ENCODE assay signal across 1 fruit fly cellular context in the genomic region with DNA sequence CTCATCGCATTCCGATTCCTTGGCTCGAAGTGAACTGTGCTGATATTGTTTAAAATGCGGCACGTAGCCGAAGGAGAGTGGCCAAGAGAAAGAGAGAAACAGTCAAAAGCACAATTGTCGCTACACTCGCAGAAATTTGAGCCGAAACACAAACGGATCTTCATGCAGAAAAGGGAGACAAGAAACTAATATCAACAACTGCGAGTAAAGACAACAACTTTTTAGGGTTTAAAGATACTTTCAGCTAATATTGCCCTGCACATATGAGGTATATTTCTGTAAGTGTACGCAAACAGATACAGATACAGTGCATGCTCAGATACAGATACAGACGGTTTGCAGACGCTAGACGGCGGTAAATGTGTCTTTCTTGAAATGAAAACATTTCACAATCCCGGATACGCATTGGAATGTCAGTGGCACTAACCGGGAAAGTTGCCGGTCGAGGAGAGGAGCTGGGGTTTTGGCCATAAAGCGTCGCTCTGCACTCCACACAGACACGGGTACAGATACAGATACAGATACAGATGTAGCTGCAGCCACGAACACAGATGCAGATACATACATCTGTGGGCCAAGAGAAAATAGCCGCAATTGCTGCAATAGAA.
TF ChIP-seq lines count a peak whose summit lies in the region.

No protein-coding gene starts in this region.

TF ChIP-seq in whole organism, embryonic, 481 proteins besides CTCF, POLR2A, EP300 and RAD21 (continued from another document and continues in another):
- TF ChIP-seq CG10274 (GFP tag; optimal IDR thresholded peaks at IDR 0.05; lab: Kevin White, UChicago) (peak; percentile 58), CG8924 (tag; optimal IDR thresholded peaks at IDR 0.05; lab: Kevin White, UChicago) (peak; percentile 83), mld (GFP tag; IDR thresholded peaks at IDR 0.05; lab: Robert Waterston, UW; ENCODE audit: partially characterized antibody) (no peak), gcm2 (GFP tag; optimal IDR thresholded peaks at IDR 0.05; lab: Kevin White, UChicago) (peak; percentile 84), crol (GFP tag; IDR thresholded peaks at IDR 0.05; lab: Robert Waterston, UW) (peak; percentile 24; the same call in 1 of the 2 replicates), CG3726 (GFP tag; IDR thresholded peaks at IDR 0.05; lab: Robert Waterston, UW) (0 out of 3 replicates have a peak, but pooled peaks have one; percentile 59), CG15601 (tag; optimal IDR thresholded peaks at IDR 0.05; lab: Kevin White, UChicago) (peak; percentile 78), CG4328 (GFP tag; optimal IDR thresholded peaks at IDR 0.05; lab: Kevin White, UChicago) (peak; percentile 73), tna (GFP tag; IDR thresholded peaks at IDR 0.05; lab: Robert Waterston, UW; ENCODE audit: partially characterized antibody) (no peak), CoRest (tag; optimal IDR thresholded peaks at IDR 0.05; lab: Kevin White, UChicago) (peak; percentile 81), CG17328 (GFP tag; IDR thresholded peaks at IDR 0.05; lab: Robert Waterston, UW) (peak; percentile 92), ro (GFP tag; IDR thresholded peaks at IDR 0.05; lab: Robert Waterston, UW) (peak; percentile 65), CG13894 (tag; optimal IDR thresholded peaks at IDR 0.05; lab: Kevin White, UChicago) (no peak), wek (GFP tag; optimal IDR thresholded peaks at IDR 0.05; lab: Kevin White, UChicago) (peak; percentile 69), Sox102F (GFP tag; optimal IDR thresholded peaks at IDR 0.05; lab: Kevin White, UChicago) (peak; percentile 95), CG7357 (GFP tag; IDR thresholded peaks at IDR 0.05; lab: Robert Waterston, UW) (peak; percentile 73; the same call in 2 of the 3 replicates), CG9215 (GFP tag; IDR thresholded peaks at IDR 0.05; lab: Robert Waterston, UW) (peak; percentile 60; the same call in 1 of the 2 replicates), tap (tag; optimal IDR thresholded peaks at IDR 0.05; lab: Kevin White, UChicago) (peak; percentile 83), CG9609 (GFP tag; optimal IDR thresholded peaks at IDR 0.05; lab: Kevin White, UChicago) (peak; percentile 88), disco-r (GFP tag; optimal IDR thresholded peaks at IDR 0.05; lab: Kevin White, UChicago) (peak; percentile 75), ATbp (GFP tag; optimal IDR thresholded peaks at IDR 0.05; lab: Kevin White, UChicago) (peak; percentile 93), Fer3 (tag; optimal IDR thresholded peaks at IDR 0.05; lab: Kevin White, UChicago) (peak; percentile 74), CG16863 (GFP tag; optimal IDR thresholded peaks at IDR 0.05; lab: Kevin White, UChicago) (peak; percentile 91), inv (GFP tag; IDR thresholded peaks at IDR 0.05; lab: Robert Waterston, UW; ENCODE audit: partially characterized antibody) (no peak), CG7786 (GFP tag; optimal IDR thresholded peaks at IDR 0.05; lab: Kevin White, UChicago) (peak; percentile 87), onecut (GFP tag; IDR thresholded peaks at IDR 0.05; lab: Robert Waterston, UW) (peak; percentile 79), crp (GFP tag; optimal IDR thresholded peaks at IDR 0.05; lab: Kevin White, UChicago) (peak in 1 of 2 experiments; percentile 42), klu (GFP tag; IDR thresholded peaks at IDR 0.05; lab: Robert Waterston, UW) (peak; percentile 55), CG12769 (tag; optimal IDR thresholded peaks at IDR 0.05; lab: Kevin White, UChicago) (peak; percentile 89), Jarid2 (GFP tag; optimal IDR thresholded peaks at IDR 0.05; lab: Kevin White, UChicago) (peak; percentile 65), en (GFP tag; optimal IDR thresholded peaks at IDR 0.05; lab: Kevin White, UChicago) (peak; percentile 86), grau (tag; optimal IDR thresholded peaks at IDR 0.05; lab: Kevin White, UChicago) (peak; percentile 82), dan (GFP tag; IDR thresholded peaks at IDR 0.05; lab: Robert Waterston, UW) (no peak; the same call in 1 of the 2 replicates), Med (GFP tag; lab: Kevin White, UChicago) (peak; percentile 98), CG1602 (GFP tag; optimal IDR thresholded peaks at IDR 0.05; lab: Kevin White, UChicago) (peak; percentile 82), gcm (GFP tag; optimal IDR thresholded peaks at IDR 0.05; lab: Kevin White, UChicago) (peak; percentile 84), BtbVII (GFP tag; optimal IDR thresholded peaks at IDR 0.05; lab: Kevin White, UChicago) (peak; percentile 55), Chrac-16 (GFP tag; optimal IDR thresholded peaks at IDR 0.05; lab: Kevin White, UChicago) (peak; percentile 83), so (GFP tag; IDR thresholded peaks at IDR 0.05; lab: Robert Waterston, UW) (peak; percentile 91), dysf (GFP tag; IDR thresholded peaks at IDR 0.05; lab: Robert Waterston, UW) (peak; percentile 86), Side (GFP tag; optimal IDR thresholded peaks at IDR 0.05; lab: Kevin White, UChicago) (peak; percentile 87), exex (tag; optimal IDR thresholded peaks at IDR 0.05; lab: Kevin White, UChicago) (peak; percentile 14), NC2β (GFP tag; optimal IDR thresholded peaks at IDR 0.05; lab: Kevin White, UChicago) (peak; percentile 84), HLH3B (GFP tag; IDR thresholded peaks at IDR 0.05; lab: Robert Waterston, UW) (peak; percentile 91), E2f1 (GFP tag; IDR thresholded peaks at IDR 0.05; lab: Robert Waterston, UW) (peak; percentile 82), Spps (tag; optimal IDR thresholded peaks at IDR 0.05; lab: Kevin White, UChicago) (peak; percentile 56), dati (GFP tag; IDR thresholded peaks at IDR 0.05; lab: Robert Waterston, UW) (peak; percentile 88), D (optimal IDR thresholded peaks at IDR 0.05; lab: Kevin White, UChicago) (no peak), D (GFP tag; optimal IDR thresholded peaks at IDR 0.05; lab: Kevin White, UChicago) (peak; percentile 89), CG5953 (GFP tag; IDR thresholded peaks at IDR 0.05; lab: Robert Waterston, UW) (peak; percentile 92), Dfd (GFP tag; optimal IDR thresholded peaks at IDR 0.05; lab: Kevin White, UChicago) (no peak), CG17568 (GFP tag; optimal IDR thresholded peaks at IDR 0.05; lab: Kevin White, UChicago) (peak; percentile 69), slp2 (GFP tag; optimal IDR thresholded peaks at IDR 0.05; lab: Kevin White, UChicago) (peak; percentile 88), chn (GFP tag; optimal IDR thresholded peaks at IDR 0.05; lab: Kevin White, UChicago) (peak; percentile 91), CG12071 (GFP tag; optimal IDR thresholded peaks at IDR 0.05; lab: Kevin White, UChicago) (peak; percentile 90), z (GFP tag; IDR thresholded peaks at IDR 0.05; lab: Robert Waterston, UW) (peak; percentile 77), CG2116 (GFP tag; optimal IDR thresholded peaks at IDR 0.05; lab: Kevin White, UChicago) (peak; percentile 46), CG4360 (GFP tag; IDR thresholded peaks at IDR 0.05; lab: Robert Waterston, UW) (peak; percentile 73), Ptx1 (GFP tag; IDR thresholded peaks at IDR 0.05; lab: Robert Waterston, UW) (peak; percentile 92), insv (GFP tag; optimal IDR thresholded peaks at IDR 0.05; lab: Kevin White, UChicago) (no peak), CG15514 (GFP tag; optimal IDR thresholded peaks at IDR 0.05; lab: Kevin White, UChicago) (peak; percentile 50), CG14965 (GFP tag; optimal IDR thresholded peaks at IDR 0.05; lab: Kevin White, UChicago; ENCODE audit: borderline replicate concordance) (peak; percentile 60), phol (tag; optimal IDR thresholded peaks at IDR 0.05; lab: Kevin White, UChicago) (peak; percentile 89), Ets97D (GFP tag; optimal IDR thresholded peaks at IDR 0.05; lab: Kevin White, UChicago) (peak; percentile 64), Lim3 (GFP tag; IDR thresholded peaks at IDR 0.05; lab: Robert Waterston, UW) (peak; percentile 63; the same call in 1 of the 2 replicates), Hr78 (GFP tag; optimal IDR thresholded peaks at IDR 0.05; lab: Kevin White, UChicago) (peak in 1 of 2 experiments; percentile 60), jing (GFP tag; optimal IDR thresholded peaks at IDR 0.05; lab: Kevin White, UChicago) (peak; percentile 87), cg (GFP tag; optimal IDR thresholded peaks at IDR 0.05; lab: Kevin White, UChicago) (peak; percentile 62), Nf-YB (GFP tag; optimal IDR thresholded peaks at IDR 0.05; lab: Kevin White, UChicago) (peak; percentile 58), jumu (GFP tag; optimal IDR thresholded peaks at IDR 0.05; lab: Kevin White, UChicago) (peak; percentile 88), emc (GFP tag; optimal IDR thresholded peaks at IDR 0.05; lab: Kevin White, UChicago) (peak; percentile 47), trem (tag; optimal IDR thresholded peaks at IDR 0.05; lab: Kevin White, UChicago) (peak; percentile 72), bbx (GFP tag; IDR thresholded peaks at IDR 0.05; lab: Robert Waterston, UW; ENCODE audit: partially characterized antibody) (0 out of 2 replicates have a peak, but pooled peaks have one; percentile 37), CG17361 (GFP tag; IDR thresholded peaks at IDR 0.05; lab: Robert Waterston, UW) (peak; percentile 82), CG9727 (GFP tag; optimal IDR thresholded peaks at IDR 0.05; lab: Kevin White, UChicago) (peak; percentile 79), Atf-2 (GFP tag; optimal IDR thresholded peaks at IDR 0.05; lab: Kevin White, UChicago) (peak; percentile 88), Gsc (GFP tag; IDR thresholded peaks at IDR 0.05; lab: Robert Waterston, UW) (peak; percentile 83), Hand (GFP tag; optimal IDR thresholded peaks at IDR 0.05; lab: Kevin White, UChicago) (peak; percentile 19), ab (GFP tag; optimal IDR thresholded peaks at IDR 0.05; lab: Kevin White, UChicago) (peak; percentile 78), CG10209 (GFP tag; optimal IDR thresholded peaks at IDR 0.05; lab: Kevin White, UChicago) (peak; percentile 87), sd (tag; optimal IDR thresholded peaks at IDR 0.05; lab: Kevin White, UChicago) (peak; percentile 79), CG13123 (GFP tag; optimal IDR thresholded peaks at IDR 0.05; lab: Kevin White, UChicago) (peak; percentile 68), her (GFP tag; optimal IDR thresholded peaks at IDR 0.05; lab: Kevin White, UChicago) (peak; percentile 88), CG17359 (tag; optimal IDR thresholded peaks at IDR 0.05; lab: Kevin White, UChicago) (peak; percentile 95), CG4730 (GFP tag; IDR thresholded peaks at IDR 0.05; lab: Robert Waterston, UW) (peak; percentile 70), zf30C (GFP tag; optimal IDR thresholded peaks at IDR 0.05; lab: Kevin White, UChicago) (peak; percentile 78), CG2199 (GFP tag; IDR thresholded peaks at IDR 0.05; lab: Robert Waterston, UW) (peak; percentile 85; the same call in 2 of the 3 replicates), Asciz (GFP tag; optimal IDR thresholded peaks at IDR 0.05; lab: Kevin White, UChicago) (peak; percentile 90), bigmax (GFP tag; optimal IDR thresholded peaks at IDR 0.05; lab: Kevin White, UChicago) (no peak), CG9797 (GFP tag; optimal IDR thresholded peaks at IDR 0.05; lab: Kevin White, UChicago) (no peak), chinmo (GFP tag; IDR thresholded peaks at IDR 0.05; lab: Robert Waterston, UW; ENCODE audit: partially characterized antibody) (no peak), maf-S (GFP tag; optimal IDR thresholded peaks at IDR 0.05; lab: Kevin White, UChicago) (peak; percentile 73), Sin3A (optimal IDR thresholded peaks at IDR 0.05; lab: Kevin White, UChicago) (no peak), CG12942 (GFP tag; optimal IDR thresholded peaks at IDR 0.05; lab: Kevin White, UChicago) (peak; percentile 87), Oaz (GFP tag; IDR thresholded peaks at IDR 0.05; lab: Robert Waterston, UW) (peak; percentile 78), Scr (GFP tag; IDR thresholded peaks at IDR 0.05; lab: Robert Waterston, UW; ENCODE audit: partially characterized antibody) (no peak), CG7372 (GFP tag; IDR thresholded peaks at IDR 0.05; lab: Robert Waterston, UW) (peak; percentile 71), CG31441 (GFP tag; IDR thresholded peaks at IDR 0.05; lab: Robert Waterston, UW) (peak; percentile 89), abd-A (tag; optimal IDR thresholded peaks at IDR 0.05; lab: Kevin White, UChicago) (no peak), dpn (GFP tag; optimal IDR thresholded peaks at IDR 0.05; lab: Kevin White, UChicago) (peak; percentile 86 to 94), kay (GFP tag; optimal IDR thresholded peaks at IDR 0.05; lab: Kevin White, UChicago) (peak; percentile 69), toy (GFP tag; IDR thresholded peaks at IDR 0.05; lab: Robert Waterston, UW) (no peak), CG13296 (GFP tag; optimal IDR thresholded peaks at IDR 0.05; lab: Kevin White, UChicago) (peak; percentile 64), gsb-n (tag; optimal IDR thresholded peaks at IDR 0.05; lab: Kevin White, UChicago) (peak; percentile 82), ERR (GFP tag; optimal IDR thresholded peaks at IDR 0.05; lab: Kevin White, UChicago) (peak; percentile 71), CG8944 (GFP tag; optimal IDR thresholded peaks at IDR 0.05; lab: Kevin White, UChicago) (peak; percentile 91), CG11085 (GFP tag; IDR thresholded peaks at IDR 0.05; lab: Robert Waterston, UW) (peak; percentile 33; the same call in 1 of the 2 replicates), Gug (GFP tag; IDR thresholded peaks at IDR 0.05; lab: Robert Waterston, UW) (peak; percentile 85), HHEX (GFP tag; optimal IDR thresholded peaks at IDR 0.05; lab: Kevin White, UChicago) (peak; percentile 79), CG31224 (GFP tag; IDR thresholded peaks at IDR 0.05; lab: Robert Waterston, UW) (peak; percentile 60), CG34224 (GFP tag; IDR thresholded peaks at IDR 0.05; lab: Robert Waterston, UW; ENCODE audit: partially characterized antibody) (no peak), lilli (GFP tag; optimal IDR thresholded peaks at IDR 0.05; lab: Kevin White, UChicago) (peak; percentile 81), Hey (tag; optimal IDR thresholded peaks at IDR 0.05; lab: Kevin White, UChicago) (no peak), CG3838 (GFP tag; optimal IDR thresholded peaks at IDR 0.05; lab: Kevin White, UChicago) (peak; percentile 6), CG10462 (GFP tag; optimal IDR thresholded peaks at IDR 0.05; lab: Kevin White, UChicago) (peak; percentile 80), Hr3 (GFP tag; optimal IDR thresholded peaks at IDR 0.05; lab: Kevin White, UChicago) (peak; percentile 81), H2.0 (GFP tag; IDR thresholded peaks at IDR 0.05; lab: Robert Waterston, UW) (peak; percentile 84), CG3995 (GFP tag; optimal IDR thresholded peaks at IDR 0.05; lab: Kevin White, UChicago) (peak; percentile 21), CG7271 (tag; optimal IDR thresholded peaks at IDR 0.05; lab: Kevin White, UChicago) (peak; percentile 55), sr (GFP tag; IDR thresholded peaks at IDR 0.05; lab: Robert Waterston, UW) (peak; percentile 73; the same call in 2 of the 3 replicates), CG10543 (GFP tag; optimal IDR thresholded peaks at IDR 0.05; lab: Kevin White, UChicago) (peak; percentile 54), tup (GFP tag; optimal IDR thresholded peaks at IDR 0.05; lab: Kevin White, UChicago) (peak; percentile 76)
